Fruit fly (Drosophila melanogaster): ENCODE data around the gene Mis12.

Mis12 gene

dm6 chr3L:6978030-6978683, 9.3 kb upstream of the Mis12 start:
- TF ChIP-seq woc (GFP tag; optimal IDR thresholded peaks at IDR 0.05) (no peak), tai (GFP tag; optimal IDR thresholded peaks at IDR 0.05) (no peak), psq (GFP tag; optimal IDR thresholded peaks at IDR 0.05) (no peak), fru (GFP tag; optimal IDR thresholded peaks at IDR 0.05) (no peak)

- TF ChIP-seq foxo (GFP tag; optimal IDR thresholded peaks at IDR 0.05) (peak in 1 of 2 experiments; percentile 75), h (GFP tag; optimal IDR thresholded peaks at IDR 0.05) (peak; percentile 68), Abd-B (GFP tag; optimal IDR thresholded peaks at IDR 0.05) (no peak), dmrt93B (GFP tag; optimal IDR thresholded peaks at IDR 0.05) (peak; percentile 22), woc (GFP tag; optimal IDR thresholded peaks at IDR 0.05) (no peak), Hr78 (GFP tag; optimal IDR thresholded peaks at IDR 0.05) (no peak), CrebA (GFP tag; optimal IDR thresholded peaks at IDR 0.05; ENCODE audit: borderline replicate concordance) (no peak), ey (GFP tag; optimal IDR thresholded peaks at IDR 0.05) (peak; percentile 25), Dfd (GFP tag; optimal IDR thresholded peaks at IDR 0.05) (no peak), fru (GFP tag; optimal IDR thresholded peaks at IDR 0.05) (peak; percentile 54), tai (GFP tag; optimal IDR thresholded peaks at IDR 0.05) (no peak), dsf (GFP tag; optimal IDR thresholded peaks at IDR 0.05; ENCODE audit: borderline replicate concordance) (no peak), Vsx2 (GFP tag; optimal IDR thresholded peaks at IDR 0.05; ENCODE audit: partially characterized antibody) (no peak), psq (GFP tag; optimal IDR thresholded peaks at IDR 0.05) (peak; percentile 63), jim (GFP tag; optimal IDR thresholded peaks at IDR 0.05) (no peak), Myc (optimal IDR thresholded peaks at IDR 0.05) (no peak), Sp1 (GFP tag; optimal IDR thresholded peaks at IDR 0.05) (peak; percentile 80), Dif (GFP tag; optimal IDR thresholded peaks at IDR 0.05; ENCODE audit: partially characterized antibody) (no peak), GATAd (GFP tag; optimal IDR thresholded peaks at IDR 0.05) (no peak), pan (optimal IDR thresholded peaks at IDR 0.05) (no peak), lola (GFP tag; optimal IDR thresholded peaks at IDR 0.05) (no peak), dl (GFP tag; optimal IDR thresholded peaks at IDR 0.05; ENCODE audit: insufficient read depth in 1 of 2, partially characterized antibody in 2 of 2) (no peak), N (GFP tag; optimal IDR thresholded peaks at IDR 0.05) (no peak), sage (GFP tag; optimal IDR thresholded peaks at IDR 0.05) (peak; percentile 48), Rel (GFP tag; optimal IDR thresholded peaks at IDR 0.05) (no peak), Rel (tag; optimal IDR thresholded peaks at IDR 0.05) (peak; percentile 19), HLH106 (tag; optimal IDR thresholded peaks at IDR 0.05) (peak; percentile 75), OdsH (GFP tag; optimal IDR thresholded peaks at IDR 0.05) (peak; percentile 77), sv (GFP tag; optimal IDR thresholded peaks at IDR 0.05) (no peak), br (GFP tag; optimal IDR thresholded peaks at IDR 0.05) (peak; percentile 38), Mio (GFP tag; optimal IDR thresholded peaks at IDR 0.05) (no peak), rgr (GFP tag; optimal IDR thresholded peaks at IDR 0.05) (peak; percentile 69), CG32264 (GFP tag; optimal IDR thresholded peaks at IDR 0.05) (no peak), brk (GFP tag; optimal IDR thresholded peaks at IDR 0.05) (peak; percentile 61), CG9705 (GFP tag; optimal IDR thresholded peaks at IDR 0.05) (peak; percentile 5), Hnf4 (GFP tag; optimal IDR thresholded peaks at IDR 0.05) (peak; percentile 68), Jra (GFP tag; optimal IDR thresholded peaks at IDR 0.05) (no peak), usp (GFP tag; optimal IDR thresholded peaks at IDR 0.05) (no peak), Hr83 (GFP tag; optimal IDR thresholded peaks at IDR 0.05; ENCODE audit: poor library complexity, severe bottlenecking) (peak; percentile 12)
Observed at dm6 chr3L:6977391-6977790, 8.5 kb upstream of the Mis12 start.

- TF ChIP-seq Hnf4 (GFP tag; optimal IDR thresholded peaks at IDR 0.05), result no peak
- TF ChIP-seq Rel (GFP tag; optimal IDR thresholded peaks at IDR 0.05), result no peak
- peak; percentile 45 for TF ChIP-seq Rel (tag; optimal IDR thresholded peaks at IDR 0.05)
Observed at dm6 chr3L:6976601-6977140, 7.8 kb upstream of the Mis12 start.

Data from whole organism, wandering third instar larva.